Worm (Caenorhabditis elegans): ENCODE results near the gene C18B2.3.

DNA sequence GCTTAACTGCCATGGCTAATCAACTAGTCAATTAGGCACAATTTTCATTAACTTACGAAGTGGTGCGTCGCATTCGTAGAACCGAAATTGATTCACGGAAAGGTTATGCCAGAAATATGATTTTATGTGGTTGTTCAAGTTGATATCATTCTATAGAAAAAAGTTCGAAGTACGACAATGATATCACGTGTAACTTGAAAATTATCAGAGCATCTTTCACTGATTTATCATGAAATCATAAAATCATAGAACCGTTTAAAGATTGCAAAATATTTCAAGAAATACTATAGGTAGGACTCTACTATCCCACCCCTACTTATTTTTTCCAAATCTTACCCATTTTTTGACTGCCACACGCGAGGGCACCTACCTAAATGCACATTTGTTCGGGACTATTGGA, 48.7 kb upstream of the C18B2.3 start:
- TF ChIP-seq pha-4 (tag; optimal IDR thresholded peaks at IDR 0.05): no peak
- TF ChIP-seq ztf-11 (tag; optimal IDR thresholded peaks at IDR 0.05): no peak
